Worm (Caenorhabditis elegans) whole organism, L4 larva: ENCODE results near the gene C50B6.9.
A peak's percentile ranks its signal among the peaks of the same experiment; 100 is the strongest.

Source experiments
- D1046.2 ChIP-seq: fragments of 200-800 bp; sonication (Bioruptor generic); IDR thresholded peaks from 2 replicates; pipeline ENCODE4 v1.3.6; 2022; ENCODE audit warnings: missing genetic modification characterization, missing compliant biosample characterization
- F10B5.3 ChIP-seq: sonication (generic microtip); optimal IDR thresholded peaks from 2 replicates; lab custom pipeline; 2016; ENCODE audit warnings: mild to moderate bottlenecking, missing genetic modification characterization, missing compliant biosample characterization
- F26F4.8 ChIP-seq: fragments of 200-800 bp; sonication (Bioruptor generic); conservative IDR thresholded peaks from 2 replicates; pipeline ENCODE4 v1.3.6; 2022; ENCODE audit warnings: missing genetic modification characterization, missing compliant biosample characterization
- F44E2.7 ChIP-seq: fragments of 200-800 bp; sonication (Bioruptor generic); IDR thresholded peaks from 2 replicates; pipeline ENCODE4 v2.1.2; 2022; ENCODE audit warnings: missing genetic modification characterization, missing compliant biosample characterization
- F49E8.2 ChIP-seq: sonication (generic microtip); optimal IDR thresholded peaks from 2 replicates; lab custom pipeline; 2016; ENCODE audit warnings: missing compliant biosample characterization, mild to moderate bottlenecking, missing genetic modification characterization, borderline replicate concordance
- ZK337.2 ChIP-seq: fragments of 200-800 bp; sonication (Bioruptor generic); IDR thresholded peaks from 2 replicates; pipeline ENCODE4 v1.3.6; 2022; ENCODE audit warnings: missing genetic modification reagents, missing genetic modification characterization, missing compliant biosample characterization
- aha-1 ChIP-seq: fragments of 150-350 bp; peaks from one replicate; lab custom pipeline; 2014; ENCODE audit warnings: missing biosample characterization, missing genetic modification characterization
- aly-2 ChIP-seq: sonication (generic microtip); optimal IDR thresholded peaks from 2 replicates; lab custom pipeline; 2018; ENCODE audit warnings: missing biosample characterization, missing genetic modification characterization
- attf-4 ChIP-seq: sonication (generic microtip); optimal IDR thresholded peaks from 3 replicates; lab custom pipeline; 2017; ENCODE audit warnings: missing biosample characterization, missing genetic modification characterization
- ceh-32 ChIP-seq: sonication (generic microtip); optimal IDR thresholded peaks from 2 replicates; lab custom pipeline; 2016; ENCODE audit warnings: mild to moderate bottlenecking, missing genetic modification characterization, missing compliant biosample characterization; ENCODE audit not compliant: poor library complexity
- ceh-62 ChIP-seq: sonication (generic microtip); optimal IDR thresholded peaks from 2 replicates; lab custom pipeline; 2017; ENCODE audit warnings: missing biosample characterization, missing genetic modification characterization
- ctbp-1 ChIP-seq: fragments of 200-800 bp; sonication (Bioruptor generic); IDR thresholded peaks from 2 replicates; pipeline ENCODE4 v1.3.6; 2022; ENCODE audit warnings: missing genetic modification reagents, missing genetic modification characterization, missing compliant biosample characterization
- daf-12 ChIP-seq: fragments of 150-350 bp; optimal IDR thresholded peaks from 2 replicates; lab custom pipeline; 2014; ENCODE audit warnings: missing biosample characterization, missing genetic modification reagents, missing genetic modification characterization
- daf-8 ChIP-seq: fragments of 200-800 bp; sonication (Bioruptor generic); IDR thresholded peaks from 2 replicates; pipeline ENCODE4 v1.3.6; 2022; ENCODE audit warnings: missing genetic modification characterization, missing compliant biosample characterization
- dmd-6 ChIP-seq: fragments of 200-800 bp; sonication (Bioruptor generic); IDR thresholded peaks from 2 replicates; pipeline ENCODE4 v1.3.6; 2022; ENCODE audit warnings: missing genetic modification reagents, missing genetic modification characterization, missing compliant biosample characterization
- dmd-8 ChIP-seq: fragments of 200-800 bp; sonication (Bioruptor generic); IDR thresholded peaks from 2 replicates; pipeline ENCODE4 v1.3.6; 2022; ENCODE audit warnings: missing genetic modification characterization, missing compliant biosample characterization
- dmd-9 ChIP-seq: fragments of 200-800 bp; sonication (Bioruptor generic); IDR thresholded peaks from 2 replicates; pipeline ENCODE4 v1.3.6; 2022; ENCODE audit warnings: missing genetic modification reagents, missing genetic modification characterization, missing compliant biosample characterization
- dpl-1 ChIP-seq: fragments of 150-350 bp; optimal IDR thresholded peaks from 2 replicates; lab custom pipeline; 2014; ENCODE audit warnings: missing biosample characterization, missing genetic modification reagents, missing genetic modification characterization
- dve-1 ChIP-seq: sonication (generic microtip); optimal IDR thresholded peaks from 2 replicates; lab custom pipeline; 2017; ENCODE audit warnings: antibody characterized with exemption, mild to moderate bottlenecking, missing genetic modification characterization, missing compliant biosample characterization; ENCODE audit not compliant: insufficient read depth
- egl-27 ChIP-seq: sonication (generic microtip); optimal IDR thresholded peaks from 3 replicates; lab custom pipeline; 2017; ENCODE audit warnings: missing biosample characterization, missing genetic modification reagents, missing genetic modification characterization
- egl-43 ChIP-seq: fragments of 200-800 bp; sonication (Bioruptor generic); IDR thresholded peaks from 2 replicates; pipeline ENCODE4 v1.3.6; 2022; ENCODE audit warnings: missing genetic modification reagents, missing genetic modification characterization, missing compliant biosample characterization
- fos-1 ChIP-seq: fragments of 150-350 bp; optimal IDR thresholded peaks from 2 replicates; lab custom pipeline; 2014; ENCODE audit warnings: missing biosample characterization, missing genetic modification characterization
- gei-8 ChIP-seq: fragments of 200-800 bp; sonication (Bioruptor generic); optimal IDR thresholded peaks from 2 replicates; lab custom pipeline; 2018; ENCODE audit warnings: mild to moderate bottlenecking, missing genetic modification characterization, missing compliant biosample characterization
- hif-1 ChIP-seq, 2 experiments: sonication (generic microtip); optimal IDR thresholded peaks; 2 replicates each; lab custom pipeline; 2016 to 2017; ENCODE audit warnings: missing compliant biosample characterization in 2 of 2, missing genetic modification characterization in 2 of 2, missing genetic modification reagents in 2 of 2, missing genotype in 2 of 2, mild to moderate bottlenecking in 1 of 2
- hlh-11 ChIP-seq: fragments of 200-800 bp; sonication (Bioruptor generic); optimal IDR thresholded peaks from 2 replicates; lab custom pipeline; 2018; ENCODE audit warnings: mild to moderate bottlenecking, missing genetic modification characterization, missing compliant biosample characterization
- hlh-30 ChIP-seq: sonication (generic microtip); optimal IDR thresholded peaks from 2 replicates; lab custom pipeline; 2017; ENCODE audit warnings: antibody characterized with exemption, mild to moderate bottlenecking, missing genetic modification characterization, missing compliant biosample characterization; ENCODE audit not compliant: insufficient read depth
- hmg-1.1 ChIP-seq: fragments of 200-800 bp; sonication (Bioruptor generic); IDR thresholded peaks from 2 replicates; pipeline ENCODE4 v1.3.6; 2022; ENCODE audit warnings: missing genetic modification reagents, missing genetic modification characterization, missing compliant biosample characterization
- lin-1 ChIP-seq: fragments of 200-800 bp; sonication (Bioruptor generic); IDR thresholded peaks from 2 replicates; pipeline ENCODE4 v1.3.6; 2022; ENCODE audit warnings: missing genetic modification reagents, missing genetic modification characterization, missing compliant biosample characterization
- lin-15B ChIP-seq: fragments of 150-350 bp; sonication (generic microtip); optimal IDR thresholded peaks from 3 replicates; lab custom pipeline; 2014; ENCODE audit warnings: missing biosample characterization, missing genetic modification characterization
- lin-38 ChIP-seq: fragments of 200-800 bp; sonication (Bioruptor generic); IDR thresholded peaks from 2 replicates; pipeline ENCODE4 v1.3.6; 2022; ENCODE audit warnings: missing genetic modification reagents, missing genetic modification characterization, missing compliant biosample characterization
- lin-39 ChIP-seq: fragments of 150-350 bp; optimal IDR thresholded peaks from 2 replicates; lab custom pipeline; 2014; ENCODE audit warnings: missing biosample characterization, missing genetic modification reagents, missing genetic modification characterization
- mep-1 ChIP-seq: fragments of 150-350 bp; sonication (generic microtip); optimal IDR thresholded peaks from 3 replicates; lab custom pipeline; 2014; ENCODE audit warnings: missing biosample characterization, missing genetic modification characterization
- mes-2 ChIP-seq: sonication (generic microtip); optimal IDR thresholded peaks from 2 replicates; lab custom pipeline; 2016; ENCODE audit warnings: missing genotype, mild to moderate bottlenecking, missing genetic modification characterization, missing compliant biosample characterization; ENCODE audit not compliant: poor library complexity, severe bottlenecking
- mxl-3 ChIP-seq: fragments of 200-800 bp; sonication (Bioruptor generic); optimal IDR thresholded peaks from 2 replicates; lab custom pipeline; 2018; ENCODE audit warnings: mild to moderate bottlenecking, missing genetic modification characterization, missing compliant biosample characterization
- nhr-10 ChIP-seq: fragments of 150-350 bp; optimal IDR thresholded peaks from 2 replicates; lab custom pipeline; 2014; ENCODE audit warnings: missing biosample characterization, missing genetic modification characterization
- nhr-102 ChIP-seq: sonication (generic microtip); optimal IDR thresholded peaks from 2 replicates; lab custom pipeline; 2016; ENCODE audit warnings: mild to moderate bottlenecking, missing genetic modification characterization, moderate library complexity, missing compliant biosample characterization
- nhr-25 ChIP-seq: sonication (generic microtip); optimal IDR thresholded peaks from 2 replicates; lab custom pipeline; 2017; ENCODE audit warnings: missing genetic modification characterization, mild to moderate bottlenecking, missing compliant biosample characterization, antibody characterized with exemption, moderate library complexity, borderline replicate concordance; ENCODE audit not compliant: insufficient read depth
- nhr-28 ChIP-seq: fragments of 150-350 bp; optimal IDR thresholded peaks from 2 replicates; lab custom pipeline; 2014; ENCODE audit warnings: missing biosample characterization, missing genetic modification characterization
- nhr-48 ChIP-seq: sonication (generic microtip); optimal IDR thresholded peaks from 2 replicates; lab custom pipeline; 2016; ENCODE audit warnings: mild to moderate bottlenecking, missing genetic modification characterization, missing compliant biosample characterization
- nhr-6 ChIP-seq: fragments of 150-350 bp; optimal IDR thresholded peaks from 2 replicates; lab custom pipeline; 2014; ENCODE audit warnings: missing biosample characterization, missing genetic modification characterization
- php-3 ChIP-seq: fragments of 200-800 bp; sonication (Bioruptor generic); IDR thresholded peaks from 2 replicates; pipeline ENCODE4 v1.3.6; 2022; ENCODE audit warnings: missing genetic modification reagents, missing genetic modification characterization, missing compliant biosample characterization
- rbr-2 ChIP-seq: sonication (generic microtip); optimal IDR thresholded peaks from 2 replicates; lab custom pipeline; 2016; ENCODE audit warnings: missing genotype, missing genetic modification characterization, missing compliant biosample characterization
- saeg-2 ChIP-seq: fragments of 200-800 bp; sonication (Bioruptor generic); IDR thresholded peaks from 2 replicates; pipeline ENCODE4 v1.3.6; 2022; ENCODE audit warnings: missing genetic modification reagents, missing genetic modification characterization, missing compliant biosample characterization
- set-16 ChIP-seq: fragments of 200-800 bp; sonication (Bioruptor generic); IDR thresholded peaks from 2 replicates; pipeline ENCODE4 v1.3.6; 2022; ENCODE audit warnings: missing genetic modification reagents, missing genetic modification characterization, missing compliant biosample characterization
- tag-97 ChIP-seq: fragments of 200-800 bp; sonication (Bioruptor generic); IDR thresholded peaks from 2 replicates; pipeline ENCODE4 v1.3.6; 2022; ENCODE audit warnings: missing genetic modification characterization, missing compliant biosample characterization
- tra-1 ChIP-seq: fragments of 200-800 bp; sonication (Bioruptor generic); IDR thresholded peaks from 2 replicates; pipeline ENCODE4 v1.3.6; 2022; ENCODE audit warnings: missing genetic modification reagents, missing genetic modification characterization, missing compliant biosample characterization
- unc-39 ChIP-seq: sonication (generic microtip); optimal IDR thresholded peaks from 2 replicates; lab custom pipeline; 2017; ENCODE audit warnings: missing biosample characterization, missing genetic modification characterization
- vab-7 ChIP-seq: fragments of 200-800 bp; sonication (Bioruptor generic); IDR thresholded peaks from 2 replicates; pipeline ENCODE4 v1.3.6; 2022; ENCODE audit warnings: missing genetic modification reagents, missing genetic modification characterization, missing compliant biosample characterization
- zag-1 ChIP-seq: fragments of 150-350 bp; optimal IDR thresholded peaks from 2 replicates; lab custom pipeline; 2014; ENCODE audit warnings: missing biosample characterization, missing genetic modification characterization
- zfp-2 ChIP-seq: sonication (generic microtip); optimal IDR thresholded peaks from 2 replicates; lab custom pipeline; 2016; ENCODE audit warnings: mild to moderate bottlenecking, missing genetic modification characterization, missing compliant biosample characterization
- zfp-3 ChIP-seq: fragments of 200-800 bp; sonication (Bioruptor generic); conservative IDR thresholded peaks from 2 replicates; pipeline ENCODE4 v1.3.6; 2022; ENCODE audit warnings: missing genetic modification reagents, missing genetic modification characterization, missing compliant biosample characterization
- zip-11 ChIP-seq: fragments of 200-800 bp; sonication (Bioruptor generic); IDR thresholded peaks from 2 replicates; pipeline ENCODE4 v1.3.6; 2022; ENCODE audit warnings: missing genetic modification characterization, missing compliant biosample characterization

C50B6.9 gene

DNA sequence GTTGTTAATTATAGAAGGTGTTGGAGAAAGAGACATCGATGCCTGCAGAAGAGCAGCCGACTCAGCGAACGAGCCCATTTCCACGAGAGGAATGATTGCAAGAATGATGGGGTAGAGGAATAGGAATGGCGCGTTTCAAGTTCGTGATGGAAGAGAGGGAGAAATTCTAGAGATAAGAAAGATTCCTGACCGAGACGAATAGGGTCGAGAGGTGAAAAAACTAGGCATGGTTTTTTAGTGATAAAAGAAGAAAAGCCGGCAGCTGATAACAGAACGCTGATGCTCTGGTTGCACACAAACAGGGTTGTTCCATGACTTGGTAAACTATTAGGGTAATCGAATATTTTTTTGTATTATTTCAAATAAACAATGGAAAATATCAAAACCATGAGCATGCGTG lies 36.7 kb downstream of the C50B6.9 start:
- no peak for TF ChIP-seq F26F4.8
- no peak for TF ChIP-seq dpl-1 (GFP tag; lab: Kevin White, UChicago)
- TF ChIP-seq hlh-30 (tag; lab: Kevin White, UChicago): peak; percentile 29
- TF ChIP-seq zip-11: no peak
- TF ChIP-seq ZK337.2 (GFP tag; lab: Robert Waterston, UW): no peak
- no peak for TF ChIP-seq zag-1 (tag; lab: Kevin White, UChicago)
- no peak for TF ChIP-seq daf-8 (GFP tag; lab: Robert Waterston, UW)
- no peak for TF ChIP-seq egl-27 (tag; lab: Kevin White, UChicago)
- no peak for TF ChIP-seq F49E8.2
- no peak for TF ChIP-seq vab-7 (GFP tag; lab: Robert Waterston, UW)
- no peak for TF ChIP-seq lin-39 (tag; lab: Kevin White, UChicago)
- no peak for TF ChIP-seq mes-2 (tag; lab: Kevin White, UChicago)
- no peak for TF ChIP-seq tag-97 (GFP tag; lab: Robert Waterston, UW)
- no peak for TF ChIP-seq nhr-25 (tag; lab: Kevin White, UChicago)
- peak; percentile 7 for TF ChIP-seq nhr-48 (tag; lab: Kevin White, UChicago)
- no peak for TF ChIP-seq ceh-32 (tag; lab: Kevin White, UChicago)
- TF ChIP-seq lin-38 (GFP tag; lab: Robert Waterston, UW): no peak
- no peak for TF ChIP-seq mxl-3 (GFP tag; lab: Kevin White, UChicago)
- TF ChIP-seq hlh-11 (tag; lab: Kevin White, UChicago): peak; percentile 69
- peak; percentile 58 for TF ChIP-seq nhr-6 (tag; lab: Kevin White, UChicago)
- peak; percentile 39; the same call in 1 of the 2 replicates for TF ChIP-seq php-3
- no peak for TF ChIP-seq saeg-2 (GFP tag; lab: Robert Waterston, UW)
- TF ChIP-seq daf-12 (tag; lab: Kevin White, UChicago): no peak
- TF ChIP-seq rbr-2 (tag; lab: Kevin White, UChicago): no peak
- TF ChIP-seq zfp-3 (GFP tag; lab: Robert Waterston, UW): no peak
- no peak for TF ChIP-seq hif-1 (tag; optimal IDR thresholded peaks at IDR 0.05; lab: Kevin White, UChicago)
- no peak for TF ChIP-seq lin-15B (tag; lab: Kevin White, UChicago)
- TF ChIP-seq F10B5.3 (tag; lab: Kevin White, UChicago): no peak
- peak; percentile 64 for TF ChIP-seq dve-1
- TF ChIP-seq lin-1 (GFP tag; lab: Robert Waterston, UW): peak; percentile 65; the same call in 1 of the 2 replicates
- TF ChIP-seq set-16: no peak; the same call in 1 of the 2 replicates
- TF ChIP-seq ceh-62 (tag; lab: Kevin White, UChicago): no peak
- no peak for TF ChIP-seq zfp-2 (tag; lab: Kevin White, UChicago)
- TF ChIP-seq dmd-6: peak; percentile 78
- no peak for TF ChIP-seq dmd-9 (GFP tag; lab: Robert Waterston, UW)
- no peak for TF ChIP-seq F44E2.7 (GFP tag; lab: Robert Waterston, UW)
- TF ChIP-seq dmd-8 (GFP tag; lab: Robert Waterston, UW): no peak
- no peak for TF ChIP-seq ctbp-1 (GFP tag; lab: Robert Waterston, UW)
- TF ChIP-seq D1046.2 (GFP tag; lab: Robert Waterston, UW): no peak
- TF ChIP-seq gei-8 (GFP tag; lab: Kevin White, UChicago): no peak
- no peak for TF ChIP-seq egl-43 (GFP tag; lab: Robert Waterston, UW)
- peak; percentile 82 for TF ChIP-seq nhr-28 (tag; lab: Kevin White, UChicago)
- TF ChIP-seq tra-1 (GFP tag; lab: Robert Waterston, UW): no peak
- TF ChIP-seq unc-39 (tag; lab: Kevin White, UChicago): no peak
- TF ChIP-seq aly-2: no peak
- no peak for TF ChIP-seq attf-4 (tag; lab: Kevin White, UChicago)
- TF ChIP-seq nhr-102: peak; percentile 14
- TF ChIP-seq fos-1 (tag; lab: Kevin White, UChicago): no peak
- TF ChIP-seq aha-1 (tag; lab: Kevin White, UChicago): peak; percentile 44
- TF ChIP-seq mep-1 (tag; lab: Kevin White, UChicago): no peak
- TF ChIP-seq nhr-10 (tag; lab: Kevin White, UChicago): no peak
- TF ChIP-seq hmg-1.1: no peak
